Fruit fly (Drosophila melanogaster) whole organism, embryonic: ENCODE results near the gene CG13137.

ENCODE experiments used
- CG10959 ChIP-seq: fragments of 200-800 bp; sonication (Bioruptor generic); IDR thresholded peaks from 2 replicates; pipeline ENCODE4 v1.3.6; 2022; ENCODE audit warnings: missing biosample characterization, missing genetic modification characterization
- CG12219 ChIP-seq: fragments of 200-800 bp; sonication (Bioruptor generic); optimal IDR thresholded peaks from 3 replicates; lab custom pipeline; 2018; ENCODE audit warnings: missing biosample characterization, mild to moderate bottlenecking, missing genetic modification characterization
- CG12299 ChIP-seq: fragments of 200-800 bp; sonication (Bioruptor generic); optimal IDR thresholded peaks from 2 replicates; lab custom pipeline; 2018; ENCODE audit warnings: missing biosample characterization, mild to moderate bottlenecking, missing genetic modification characterization
- CG15011 ChIP-seq: fragments of 200-800 bp; sonication (Bioruptor generic); optimal IDR thresholded peaks from 3 replicates; lab custom pipeline; 2018; ENCODE audit warnings: missing biosample characterization, mild to moderate bottlenecking, missing genetic modification characterization
- CG17385 ChIP-seq: fragments of 200-800 bp; sonication (Bioruptor generic); optimal IDR thresholded peaks from 3 replicates; lab custom pipeline; 2018; ENCODE audit warnings: missing biosample characterization, mild to moderate bottlenecking, missing genetic modification characterization
- CG3065 ChIP-seq: fragments of 200-800 bp; sonication (Bioruptor generic); optimal IDR thresholded peaks from 2 replicates; lab custom pipeline; 2016; ENCODE audit warnings: missing biosample characterization, missing genetic modification characterization
- CG32767 ChIP-seq: fragments of 200-800 bp; sonication (Bioruptor generic); IDR thresholded peaks from 2 replicates; pipeline ENCODE4 v1.3.6; 2022; ENCODE audit warnings: missing biosample characterization, missing genetic modification characterization
- CG4360 ChIP-seq: fragments of 200-800 bp; sonication (Bioruptor generic); IDR thresholded peaks from 2 replicates; pipeline ENCODE4 v1.3.6; 2022; ENCODE audit warnings: missing biosample characterization, missing genetic modification characterization
- CG4617 ChIP-seq: fragments of 200-800 bp; sonication (Bioruptor generic); optimal IDR thresholded peaks from 3 replicates; lab custom pipeline; 2016; ENCODE audit warnings: missing biosample characterization, missing genetic modification characterization, borderline replicate concordance
- CG4854 ChIP-seq: fragments of 200-800 bp; sonication (Bioruptor generic); optimal IDR thresholded peaks from 2 replicates; lab custom pipeline; 2016; ENCODE audit warnings: missing biosample characterization, missing genetic modification characterization, inconsistent platforms
- CG6813 ChIP-seq: fragments of 200-800 bp; sonication (Bioruptor generic); optimal IDR thresholded peaks from 2 replicates; lab custom pipeline; 2017; ENCODE audit warnings: missing biosample characterization, missing genetic modification characterization, mild to moderate bottlenecking, moderate library complexity, missing genetic modification reagents
- CG9215 ChIP-seq: fragments of 200-800 bp; sonication (Bioruptor generic); IDR thresholded peaks from 2 replicates; pipeline ENCODE4 v1.3.6; 2022; ENCODE audit warnings: missing biosample characterization, missing genetic modification characterization
- Camta ChIP-seq: fragments of 200-800 bp; sonication (Bioruptor generic); optimal IDR thresholded peaks from 2 replicates; lab custom pipeline; 2016; ENCODE audit warnings: missing biosample characterization, missing genetic modification characterization
- Dbx ChIP-seq: fragments of 200-800 bp; sonication (Bioruptor generic); IDR thresholded peaks from 3 replicates; pipeline ENCODE4 v1.3.6; 2022; ENCODE audit warnings: missing biosample characterization, missing genetic modification characterization
- Fer3 ChIP-seq: fragments of 200-800 bp; sonication (Bioruptor generic); optimal IDR thresholded peaks from 2 replicates; lab custom pipeline; 2018; ENCODE audit warnings: missing biosample characterization, mild to moderate bottlenecking, missing genetic modification characterization, moderate library complexity
- HLH3B ChIP-seq: fragments of 200-800 bp; sonication (Bioruptor generic); IDR thresholded peaks from 2 replicates; pipeline ENCODE4 v1.3.6; 2022; ENCODE audit warnings: missing biosample characterization, missing genetic modification characterization
- HLH4C ChIP-seq: fragments of 200-800 bp; sonication (Bioruptor generic); IDR thresholded peaks from 3 replicates; pipeline ENCODE4 v1.3.6; 2022; ENCODE audit warnings: missing biosample characterization, missing genetic modification characterization; ENCODE audit not compliant: partially characterized antibody
- Hr39 ChIP-seq: fragments of >200 bp; optimal IDR thresholded peaks from 2 replicates; lab custom pipeline; 2017
- Hr51 ChIP-seq, 2 experiments: fragments of 200-800 bp; sonication (Bioruptor generic); optimal IDR thresholded peaks; 2 replicates in 1 of 2; 3 replicates in 1 of 2; lab custom pipeline; 2016 to 2018; ENCODE audit warnings: missing biosample characterization in 2 of 2, missing genetic modification characterization in 2 of 2, mild to moderate bottlenecking in 1 of 2, moderate library complexity in 1 of 2
- Mes4 ChIP-seq: fragments of 200-800 bp; sonication (Bioruptor generic); optimal IDR thresholded peaks from 2 replicates; lab custom pipeline; 2016; ENCODE audit warnings: missing biosample characterization, missing genetic modification characterization
- Myb ChIP-seq: fragments of 200-800 bp; sonication (Bioruptor generic); optimal IDR thresholded peaks from 2 replicates; lab custom pipeline; 2016; ENCODE audit warnings: missing biosample characterization, missing genetic modification characterization
- NC2α ChIP-seq: fragments of 200-800 bp; sonication (Bioruptor generic); optimal IDR thresholded peaks from 2 replicates; lab custom pipeline; 2016; ENCODE audit warnings: missing biosample characterization, missing genetic modification characterization
- Nf-YB ChIP-seq: fragments of 200-800 bp; sonication (Bioruptor generic); optimal IDR thresholded peaks from 3 replicates; lab custom pipeline; 2019; ENCODE audit warnings: missing biosample characterization, mild to moderate bottlenecking, missing genetic modification characterization, moderate library complexity
- Nf-YC ChIP-seq: fragments of 200-800 bp; optimal IDR thresholded peaks from 3 replicates; lab custom pipeline; 2019; ENCODE audit warnings: missing biosample characterization, mild to moderate bottlenecking, missing genetic modification characterization, moderate library complexity
- Opbp ChIP-seq: fragments of 200-800 bp; sonication (Bioruptor generic); IDR thresholded peaks from 3 replicates; pipeline ENCODE4 v1.3.6; 2022; ENCODE audit warnings: missing biosample characterization, missing genetic modification characterization; ENCODE audit not compliant: partially characterized antibody
- PHDP ChIP-seq: fragments of 200-800 bp; sonication (Bioruptor generic); optimal IDR thresholded peaks from 3 replicates; lab custom pipeline; 2018; ENCODE audit warnings: missing biosample characterization, mild to moderate bottlenecking, missing genetic modification characterization, moderate library complexity
- Ssrp ChIP-seq: fragments of 200-800 bp; sonication (Bioruptor generic); optimal IDR thresholded peaks from 2 replicates; lab custom pipeline; 2018; ENCODE audit warnings: missing biosample characterization, mild to moderate bottlenecking, missing genetic modification characterization, moderate library complexity
- abd-A ChIP-seq: fragments of 200-800 bp; sonication (Bioruptor generic); optimal IDR thresholded peaks from 3 replicates; lab custom pipeline; 2019; ENCODE audit warnings: missing biosample characterization, mild to moderate bottlenecking, missing genetic modification characterization, moderate library complexity
- bbx ChIP-seq: fragments of 200-800 bp; sonication (Bioruptor generic); IDR thresholded peaks from 2 replicates; pipeline ENCODE4 v1.3.6; 2022; ENCODE audit warnings: missing biosample characterization, missing genetic modification characterization; ENCODE audit not compliant: partially characterized antibody
- bsh ChIP-seq, 2 experiments: fragments of 200-800 bp; sonication (Bioruptor generic); optimal IDR thresholded peaks; 2 replicates each; lab custom pipeline; 2017 to 2018; ENCODE audit warnings: mild to moderate bottlenecking in 2 of 2, missing biosample characterization in 2 of 2, missing genetic modification characterization in 2 of 2, moderate library complexity in 1 of 2
- cad ChIP-seq: fragments of >200 bp; optimal IDR thresholded peaks from 2 replicates; lab custom pipeline; 2017; ENCODE audit warnings: missing biosample characterization, missing genetic modification characterization
- danr ChIP-seq: fragments of 200-800 bp; sonication (Bioruptor generic); IDR thresholded peaks from 2 replicates; pipeline ENCODE4 v1.3.6; 2022; ENCODE audit warnings: missing biosample characterization, missing genetic modification characterization
- eyg ChIP-seq: fragments of 200-800 bp; sonication (Bioruptor generic); optimal IDR thresholded peaks from 3 replicates; lab custom pipeline; 2016; ENCODE audit warnings: missing biosample characterization, missing genetic modification characterization
- fd64A ChIP-seq: fragments of 200-800 bp; sonication (Bioruptor generic); optimal IDR thresholded peaks from 3 replicates; lab custom pipeline; 2018; ENCODE audit warnings: missing biosample characterization, mild to moderate bottlenecking, missing genetic modification characterization
- h ChIP-seq: fragments of >200 bp; optimal IDR thresholded peaks from 2 replicates; lab custom pipeline; 2017
- hth ChIP-seq: fragments of >200 bp; optimal IDR thresholded peaks from 2 replicates; lab custom pipeline; 2017; ENCODE audit warnings: inconsistent platforms
- kah ChIP-seq: fragments of 200-800 bp; sonication (Bioruptor generic); optimal IDR thresholded peaks from 2 replicates; lab custom pipeline; 2018; ENCODE audit warnings: missing biosample characterization, mild to moderate bottlenecking, missing genetic modification characterization
- kay ChIP-seq: fragments of 200-800 bp; sonication (Bioruptor generic); optimal IDR thresholded peaks from 2 replicates; lab custom pipeline; 2016; ENCODE audit warnings: missing biosample characterization, missing genetic modification characterization
- pan ChIP-seq, 4 experiments: fragments of >200 bp in 3 of 4; fragments of 200-800 bp in 1 of 4; sonication (Bioruptor generic) in 1 of 4; optimal IDR thresholded peaks in 3 of 4; IDR thresholded peaks in 1 of 4; 2 replicates each; pipeline versions ENCODE4 v1.3.6 to Lab custom; 2017 to 2022; ENCODE audit warnings: missing biosample characterization in 2 of 4, missing genetic modification characterization in 2 of 4, mixed read lengths in 1 of 4
- pb ChIP-seq: fragments of 200-800 bp; sonication (Bioruptor generic); optimal IDR thresholded peaks from 3 replicates; lab custom pipeline; 2016; ENCODE audit warnings: missing biosample characterization, missing genetic modification characterization
- pros ChIP-seq: fragments of 200-800 bp; sonication (Bioruptor generic); optimal IDR thresholded peaks from 3 replicates; lab custom pipeline; 2019; ENCODE audit warnings: missing biosample characterization, mild to moderate bottlenecking, missing genetic modification characterization, moderate library complexity
- psq ChIP-seq: fragments of 200-800 bp; sonication (Bioruptor generic); optimal IDR thresholded peaks from 2 replicates; lab custom pipeline; 2017; ENCODE audit warnings: missing biosample characterization, missing genetic modification characterization
- salm ChIP-seq: fragments of 200-800 bp; sonication (Bioruptor generic); optimal IDR thresholded peaks from 2 replicates; lab custom pipeline; 2018; ENCODE audit warnings: missing biosample characterization, mild to moderate bottlenecking, missing genetic modification characterization
- sc ChIP-seq, 3 experiments: fragments of >200 bp in 2 of 3; fragments of 200-800 bp in 1 of 3; sonication (Bioruptor generic) in 1 of 3; optimal IDR thresholded peaks; 2 replicates in 2 of 3; 3 replicates in 1 of 3; lab custom pipeline; 2017; ENCODE audit warnings: mild to moderate bottlenecking in 1 of 3, missing biosample characterization in 1 of 3, missing genetic modification characterization in 1 of 3, missing genetic modification reagents in 1 of 3
- sug ChIP-seq: fragments of 200-800 bp; optimal IDR thresholded peaks from 2 replicates; lab custom pipeline; 2019; ENCODE audit warnings: missing biosample characterization, mild to moderate bottlenecking, missing genetic modification characterization, moderate library complexity
- tap ChIP-seq: fragments of 200-800 bp; optimal IDR thresholded peaks from 3 replicates; lab custom pipeline; 2019; ENCODE audit warnings: missing biosample characterization, mild to moderate bottlenecking, missing genetic modification characterization, moderate library complexity
- tll ChIP-seq, 2 experiments: fragments of 200-800 bp in 1 of 2; fragments of >200 bp in 1 of 2; sonication (Bioruptor generic) in 1 of 2; optimal IDR thresholded peaks; 2 replicates each; lab custom pipeline; 2017 to 2019; ENCODE audit warnings: missing biosample characterization in 2 of 2, missing genetic modification characterization in 2 of 2, mild to moderate bottlenecking in 1 of 2, moderate library complexity in 1 of 2
- tup ChIP-seq: fragments of 200-800 bp; sonication (Bioruptor generic); optimal IDR thresholded peaks from 2 replicates; lab custom pipeline; 2016; ENCODE audit warnings: missing biosample characterization, mild to moderate bottlenecking, missing genetic modification characterization, moderate library complexity
- zen ChIP-seq: fragments of 200-800 bp; sonication (Bioruptor generic); optimal IDR thresholded peaks from 3 replicates; lab custom pipeline; 2018; ENCODE audit warnings: missing biosample characterization, mild to moderate bottlenecking, missing genetic modification characterization, moderate library complexity

CG13137 gene

dm6 chr2L:10200847-10201246 is 28.3 kb downstream of the CG13137 start, which contains the start of the genes Ripalpha and RpL7 (continued):
- TF ChIP-seq tll (GFP tag; optimal IDR thresholded peaks at IDR 0.05; lab: Kevin White, UChicago) (peak in 1 of 2 experiments; percentile 72), kah (peak; percentile 91), tap (tag; lab: Kevin White, UChicago) (peak; percentile 84), pb (peak; percentile 97), CG4360 (GFP tag; lab: Robert Waterston, UW) (peak; percentile 74), CG12219 (GFP tag; lab: Kevin White, UChicago) (peak; percentile 95), abd-A (tag; lab: Kevin White, UChicago) (no peak), kay (GFP tag; lab: Kevin White, UChicago) (peak; percentile 92), CG15011 (GFP tag; lab: Kevin White, UChicago) (peak; percentile 96), sug (tag; lab: Kevin White, UChicago) (peak; percentile 92), HLH3B (GFP tag; lab: Robert Waterston, UW) (peak; percentile 95), CG9215 (peak; percentile 83), tup (GFP tag; lab: Kevin White, UChicago) (peak; percentile 97), CG12299 (peak; percentile 94), PHDP (tag; lab: Kevin White, UChicago) (peak; percentile 96), h (no peak), fd64A (GFP tag; lab: Kevin White, UChicago) (peak; percentile 97), cad (no peak), Hr39 (lab: Kevin White, UChicago) (no peak), CG17385 (GFP tag; lab: Kevin White, UChicago) (peak; percentile 95), HLH4C (GFP tag; lab: Robert Waterston, UW) (peak; percentile 79), CG3065 (GFP tag; lab: Kevin White, UChicago) (peak; percentile 97), Ssrp (peak; percentile 84), Dbx (GFP tag; lab: Robert Waterston, UW) (peak; percentile 99), Opbp (GFP tag; lab: Robert Waterston, UW) (peak; percentile 98), zen (peak; percentile 94), CG32767 (GFP tag; lab: Robert Waterston, UW) (peak; percentile 77), sc (optimal IDR thresholded peaks at IDR 0.05; lab: Kevin White, UChicago) (no peak), sc (GFP tag; optimal IDR thresholded peaks at IDR 0.05; lab: Kevin White, UChicago) (peak; percentile 96), Mes4 (GFP tag; lab: Kevin White, UChicago) (peak; percentile 100), Hr51 (GFP tag; optimal IDR thresholded peaks at IDR 0.05; lab: Kevin White, UChicago) (peak; percentile 88 to 99), pan (optimal IDR thresholded peaks at IDR 0.05; lab: Kevin White, UChicago) (no peak), pan (GFP tag; optimal IDR thresholded peaks at IDR 0.05 in 1 of 2, IDR thresholded peaks at IDR 0.05 in 1 of 2) (peak in 1 of 2 experiments; percentile 96), eyg (GFP tag; lab: Kevin White, UChicago) (peak; percentile 97), salm (tag; lab: Kevin White, UChicago) (peak; percentile 92), Myb (GFP tag; lab: Kevin White, UChicago) (peak; percentile 93), psq (GFP tag; lab: Kevin White, UChicago) (peak; percentile 94), CG4617 (peak; percentile 99), Nf-YC (tag; lab: Kevin White, UChicago) (peak; percentile 81), Fer3 (tag; lab: Kevin White, UChicago) (peak; percentile 97), CG6813 (GFP tag; lab: Kevin White, UChicago) (peak; percentile 99), bbx (GFP tag; lab: Robert Waterston, UW) (peak; percentile 94), pros (GFP tag; lab: Kevin White, UChicago) (peak; percentile 43), Nf-YB (GFP tag; lab: Kevin White, UChicago) (peak; percentile 84), danr (peak; percentile 81), CG10959 (GFP tag; lab: Robert Waterston, UW) (peak; percentile 93), CG4854 (GFP tag; lab: Kevin White, UChicago) (peak; percentile 97), NC2α (GFP tag; lab: Kevin White, UChicago) (peak; percentile 97), Camta (GFP tag; lab: Kevin White, UChicago) (peak; percentile 96), bsh (GFP tag; optimal IDR thresholded peaks at IDR 0.05; lab: Kevin White, UChicago) (peak in 1 of 2 experiments; percentile 93), hth (lab: Kevin White, UChicago) (no peak)
